Worm (Caenorhabditis elegans): ENCODE data around the gene cnb-1.

DNA sequence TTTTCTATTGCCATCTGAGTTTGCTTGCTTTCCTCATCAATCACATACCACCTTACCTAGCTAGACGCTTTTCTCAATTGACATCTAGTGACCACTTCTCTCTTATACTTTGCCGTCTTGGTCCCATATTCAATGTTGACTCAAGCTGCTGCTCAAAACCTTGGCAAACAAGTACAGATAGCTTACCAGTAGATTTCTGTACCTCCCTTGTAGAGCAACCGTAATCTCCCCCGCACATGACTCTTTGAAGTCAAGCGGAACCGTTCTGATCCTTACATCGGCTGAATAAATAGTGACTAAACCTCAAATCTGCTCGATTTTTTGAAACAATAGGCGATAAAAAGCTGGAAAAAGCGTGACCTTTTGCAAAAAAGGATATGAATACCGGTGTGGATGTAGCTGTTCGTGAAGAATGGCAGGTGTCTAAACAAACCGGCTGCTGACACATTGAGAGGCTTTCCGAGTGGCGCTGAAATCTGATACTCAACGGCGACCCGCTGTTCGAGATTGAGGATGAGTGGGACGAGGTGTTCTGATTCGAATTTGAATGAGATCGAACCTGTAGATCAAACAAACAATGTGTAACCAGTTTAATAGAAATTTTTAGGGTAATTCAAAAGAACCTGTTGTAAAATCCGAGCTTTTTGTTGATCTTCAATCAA lies 39.7 kb upstream of the cnb-1 start:
- TF ChIP-seq tbx-8 (GFP tag; optimal IDR thresholded peaks at IDR 0.05) (no peak), blmp-1 (tag; optimal IDR thresholded peaks at IDR 0.05) (no peak), mab-5 (tag; optimal IDR thresholded peaks at IDR 0.05) (no peak)
